Worm (Caenorhabditis elegans) whole organism, early embryonic: ENCODE data around the gene T24A6.16.

Source experiments
- aly-1 ChIP-seq: sonication (generic microtip); optimal IDR thresholded peaks from 2 replicates; lab custom pipeline; 2016; ENCODE audit warnings: missing genetic modification characterization, missing compliant biosample characterization
- ama-1 ChIP-seq: fragments of 150-350 bp; optimal IDR thresholded peaks from 2 replicates; lab custom pipeline; 2014
- ceh-36 ChIP-seq: sonication (generic microtip); optimal IDR thresholded peaks from 2 replicates; lab custom pipeline; 2016; ENCODE audit warnings: missing genetic modification characterization, inconsistent platforms, missing compliant biosample characterization
- flt-1 ChIP-seq: fragments of 200-800 bp; sonication (Bioruptor generic); IDR thresholded peaks from 2 replicates; pipeline ENCODE4 v1.3.6; 2022; ENCODE audit warnings: missing genetic modification characterization, missing compliant biosample characterization
- hmg-4 ChIP-seq: fragments of 200-800 bp; sonication (Bioruptor generic); optimal IDR thresholded peaks from 2 replicates; lab custom pipeline; 2018; ENCODE audit warnings: mild to moderate bottlenecking, missing genetic modification characterization, missing compliant biosample characterization
- hnd-1 ChIP-seq: sonication (generic microtip); optimal IDR thresholded peaks from 2 replicates; lab custom pipeline; 2016; ENCODE audit warnings: missing genetic modification characterization, missing compliant biosample characterization
- scrt-1 ChIP-seq: fragments of 200-800 bp; sonication (Bioruptor generic); IDR thresholded peaks from 2 replicates; pipeline ENCODE4 v1.3.6; 2022; ENCODE audit warnings: missing genetic modification characterization, missing compliant biosample characterization
- sea-1 ChIP-seq: fragments of 200-800 bp; sonication (Bioruptor generic); conservative IDR thresholded peaks from 2 replicates; pipeline ENCODE4 v1.3.6; 2022; ENCODE audit warnings: missing genetic modification characterization, missing compliant biosample characterization
- tra-4 ChIP-seq: sonication (generic microtip); optimal IDR thresholded peaks from 2 replicates; lab custom pipeline; 2017; ENCODE audit warnings: missing genetic modification characterization, missing compliant biosample characterization

ce11 chrV:3605325-3605724, 42.6 kb upstream of the T24A6.16 start, which contains the start of gene T22F3.8:
- TF ChIP-seq flt-1 = no peak
- TF ChIP-seq sea-1 = no peak
- no peak for TF ChIP-seq hnd-1 (tag; lab: Kevin White, UChicago)
- TF ChIP-seq hmg-4 (GFP tag; lab: Kevin White, UChicago) = no peak
- no peak for TF ChIP-seq ama-1 (lab: Kevin White, UChicago)
- TF ChIP-seq tra-4 = no peak
- no peak for TF ChIP-seq aly-1 (tag; lab: Kevin White, UChicago)
- no peak for TF ChIP-seq ceh-36 (tag; lab: Kevin White, UChicago)
- no peak for TF ChIP-seq scrt-1 (GFP tag; lab: Robert Waterston, UW)
